Worm (Caenorhabditis elegans): ENCODE results near the gene grd-14.

DNA sequence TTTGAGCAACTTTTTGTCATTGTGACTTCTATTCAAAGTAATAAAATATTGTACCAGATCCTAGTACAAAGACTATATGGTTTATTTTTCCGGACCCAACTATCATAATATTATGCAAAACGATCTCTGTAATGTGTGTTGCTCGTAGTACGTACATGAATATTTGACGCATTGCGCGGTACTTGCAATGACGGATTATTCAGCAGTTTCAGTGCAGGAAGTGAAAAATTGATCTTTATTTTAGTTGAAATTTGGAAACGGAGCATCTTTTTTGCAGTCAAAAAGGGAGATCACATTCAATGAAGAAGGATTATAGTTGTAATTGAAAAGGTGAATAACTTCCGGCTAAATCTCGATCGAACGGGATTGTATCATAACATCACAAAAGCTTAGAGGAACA is 15.9 kb upstream of the grd-14 start:
- no peak for TF ChIP-seq egl-27 (tag; optimal IDR thresholded peaks at IDR 0.05)
- TF ChIP-seq dpl-1 (GFP tag; optimal IDR thresholded peaks at IDR 0.05) = no peak
- no peak for TF ChIP-seq snpc-4 (tag; optimal IDR thresholded peaks at IDR 0.05)
- TF ChIP-seq mdt-29 (GFP tag; IDR thresholded peaks at IDR 0.05) = no peak
- no peak for TF ChIP-seq ZK546.5 (tag; optimal IDR thresholded peaks at IDR 0.05)
- TF ChIP-seq pha-4 (GFP tag; IDR thresholded peaks at IDR 0.05) = no peak
- no peak for TF ChIP-seq pha-4 (tag; optimal IDR thresholded peaks at IDR 0.05)
